Worm (Caenorhabditis elegans) whole organism, early embryonic: ENCODE measurements around the gene swsn-4.
"Not testable (repeated sequence)": the region's sequence is repeated elsewhere in the genome, so short reads cannot be mapped to it uniquely, and the experiment has no call there.

Source experiments
- B0310.2 ChIP-seq: sonication (generic microtip); optimal IDR thresholded peaks from 2 replicates; lab custom pipeline; 2016; ENCODE audit warnings: mild to moderate bottlenecking, missing genetic modification characterization, missing compliant biosample characterization
- F13C5.2 ChIP-seq: sonication (generic microtip); optimal IDR thresholded peaks from 2 replicates; lab custom pipeline; 2017; ENCODE audit warnings: mild to moderate bottlenecking, missing genetic modification characterization, inconsistent platforms, missing compliant biosample characterization
- aly-1 ChIP-seq: sonication (generic microtip); optimal IDR thresholded peaks from 2 replicates; lab custom pipeline; 2016; ENCODE audit warnings: missing genetic modification characterization, missing compliant biosample characterization
- ama-1 ChIP-seq: fragments of 150-350 bp; optimal IDR thresholded peaks from 2 replicates; lab custom pipeline; 2014
- ceh-13 ChIP-seq: fragments of 200-800 bp; sonication (Bioruptor generic); optimal IDR thresholded peaks from 2 replicates; lab custom pipeline; 2018; ENCODE audit warnings: mild to moderate bottlenecking, missing genetic modification characterization, missing compliant biosample characterization
- ceh-36 ChIP-seq: sonication (generic microtip); optimal IDR thresholded peaks from 2 replicates; lab custom pipeline; 2016; ENCODE audit warnings: missing genetic modification characterization, inconsistent platforms, missing compliant biosample characterization
- ets-7 ChIP-seq: sonication (generic microtip); optimal IDR thresholded peaks from 2 replicates; lab custom pipeline; 2016; ENCODE audit warnings: missing genotype, missing genetic modification characterization, missing compliant biosample characterization
- flt-1 ChIP-seq: fragments of 200-800 bp; sonication (Bioruptor generic); IDR thresholded peaks from 2 replicates; pipeline ENCODE4 v1.3.6; 2022; ENCODE audit warnings: missing genetic modification characterization, missing compliant biosample characterization
- hmbx-1 ChIP-seq: sonication (generic microtip); optimal IDR thresholded peaks from 2 replicates; lab custom pipeline; 2016; ENCODE audit warnings: mild to moderate bottlenecking, missing genetic modification characterization, missing compliant biosample characterization
- hmg-4 ChIP-seq: fragments of 200-800 bp; sonication (Bioruptor generic); optimal IDR thresholded peaks from 2 replicates; lab custom pipeline; 2018; ENCODE audit warnings: mild to moderate bottlenecking, missing genetic modification characterization, missing compliant biosample characterization
- hnd-1 ChIP-seq: sonication (generic microtip); optimal IDR thresholded peaks from 2 replicates; lab custom pipeline; 2016; ENCODE audit warnings: missing genetic modification characterization, missing compliant biosample characterization
- pes-1 ChIP-seq: fragments of 200-800 bp; sonication (Bioruptor generic); IDR thresholded peaks from 2 replicates; pipeline ENCODE4 v1.3.6; 2022; ENCODE audit warnings: missing genetic modification reagents, missing genetic modification characterization, missing compliant biosample characterization
- scrt-1 ChIP-seq: fragments of 200-800 bp; sonication (Bioruptor generic); IDR thresholded peaks from 2 replicates; pipeline ENCODE4 v1.3.6; 2022; ENCODE audit warnings: missing genetic modification characterization, missing compliant biosample characterization
- sea-1 ChIP-seq: fragments of 200-800 bp; sonication (Bioruptor generic); conservative IDR thresholded peaks from 2 replicates; pipeline ENCODE4 v1.3.6; 2022; ENCODE audit warnings: missing genetic modification characterization, missing compliant biosample characterization
- tbx-11 ChIP-seq: fragments of 200-800 bp; sonication (Bioruptor generic); IDR thresholded peaks from 2 replicates; pipeline ENCODE4 v1.3.6; 2022; ENCODE audit warnings: missing genetic modification characterization, missing compliant biosample characterization
- tbx-37 ChIP-seq: fragments of 200-800 bp; sonication (Bioruptor generic); conservative IDR thresholded peaks from 2 replicates; pipeline ENCODE4 v1.3.6; 2022; ENCODE audit warnings: missing genetic modification reagents, missing genetic modification characterization, missing compliant biosample characterization
- tra-4 ChIP-seq: sonication (generic microtip); optimal IDR thresholded peaks from 2 replicates; lab custom pipeline; 2017; ENCODE audit warnings: missing genetic modification characterization, missing compliant biosample characterization

swsn-4 gene

ce11 chrIV:11176967-11177366, 51.1 kb downstream of the swsn-4 start, which contains the start of gene rap-3:
rap-3 (plus strand) TSS chrIV:11177267.
- TF ChIP-seq tbx-37 (GFP tag; lab: Robert Waterston, UW) (no peak), ceh-13 (no peak), aly-1 (no peak), flt-1 (no peak), hmbx-1 (no peak), ets-7 (tag; lab: Kevin White, UChicago) (no peak), scrt-1 (GFP tag; lab: Robert Waterston, UW) (no peak), tbx-11 (GFP tag; lab: Robert Waterston, UW) (no peak), B0310.2 (tag; lab: Kevin White, UChicago) (no peak), hnd-1 (no peak), ama-1 (no peak), ceh-36 (tag; lab: Kevin White, UChicago) (no peak), hmg-4 (GFP tag; lab: Kevin White, UChicago) (no peak), sea-1 (GFP tag; lab: Robert Waterston, UW) (no peak), pes-1 (GFP tag; lab: Robert Waterston, UW) (no peak), tra-4 (tag; lab: Kevin White, UChicago) (no peak), F13C5.2 (tag; lab: Kevin White, UChicago) (no peak)

- no peak for TF ChIP-seq hmg-4 (GFP tag; lab: Kevin White, UChicago)
- no peak for TF ChIP-seq ceh-36 (tag; lab: Kevin White, UChicago)
- no peak for TF ChIP-seq hnd-1
- no peak for TF ChIP-seq tbx-37 (GFP tag; lab: Robert Waterston, UW)
- no peak for TF ChIP-seq aly-1
These were observed 52.7 kb downstream of the swsn-4 start, which contains the start of gene C08F8.9 for ce11 chrIV:11178495-11178894. C08F8.9 (minus strand) TSS chrIV:11178595.

- not testable (repeated sequence) for TF ChIP-seq pes-1 (GFP tag; lab: Robert Waterston, UW); hmbx-1; hnd-1
These were observed 53.4 kb downstream of the swsn-4 start, which contains the start of gene cpt-2 for ce11 chrIV:11179123-11179740. cpt-2 (plus strand) TSS chrIV:11179645.

- TF ChIP-seq scrt-1 (GFP tag; lab: Robert Waterston, UW) (no peak), aly-1 (no peak), hmg-4 (GFP tag; lab: Kevin White, UChicago) (no peak), F13C5.2 (tag; lab: Kevin White, UChicago) (no peak), ama-1 (no peak), tbx-37 (GFP tag; lab: Robert Waterston, UW) (no peak), sea-1 (GFP tag; lab: Robert Waterston, UW) (no peak), tbx-11 (GFP tag; lab: Robert Waterston, UW) (no peak), hnd-1 (no peak), flt-1 (no peak), hmbx-1 (no peak), ets-7 (tag; lab: Kevin White, UChicago) (no peak), tra-4 (tag; lab: Kevin White, UChicago) (no peak), B0310.2 (tag; lab: Kevin White, UChicago) (no peak), ceh-13 (no peak), pes-1 (GFP tag; lab: Robert Waterston, UW) (no peak), ceh-36 (tag; lab: Kevin White, UChicago) (no peak)
These were observed 54.3 kb downstream of the swsn-4 start for ce11 chrIV:11180077-11180476.
